Worm (Caenorhabditis elegans) whole organism, L3 larva: ENCODE measurements around the gene grl-31.
"Not testable (repeated sequence)": the region's sequence is repeated elsewhere in the genome, so short reads cannot be mapped to it uniquely, and the experiment has no call there.

Experiments
- R02D3.7 ChIP-seq: fragments of 150-350 bp; optimal IDR thresholded peaks from 2 replicates; lab custom pipeline; 2014; ENCODE audit warnings: missing biosample characterization, missing genetic modification characterization
- ZK546.5 ChIP-seq: sonication (generic microtip); optimal IDR thresholded peaks from 2 replicates; lab custom pipeline; 2017; ENCODE audit warnings: missing biosample characterization, missing genetic modification characterization
- ama-1 ChIP-seq: fragments of 150-350 bp; optimal IDR thresholded peaks from 2 replicates; lab custom pipeline; 2018
- ceh-16 ChIP-seq: sonication (generic microtip); optimal IDR thresholded peaks from 2 replicates; lab custom pipeline; 2017; ENCODE audit warnings: missing biosample characterization, missing genetic modification characterization
- ceh-82 ChIP-seq: fragments of 150-350 bp; optimal IDR thresholded peaks from 2 replicates; lab custom pipeline; 2014; ENCODE audit warnings: missing biosample characterization, missing genetic modification characterization
- ceh-9 ChIP-seq: sonication (generic microtip); optimal IDR thresholded peaks from 2 replicates; lab custom pipeline; 2018; ENCODE audit warnings: missing biosample characterization, missing genetic modification characterization
- daf-12 ChIP-seq: fragments of 150-350 bp; optimal IDR thresholded peaks from 2 replicates; lab custom pipeline; 2014; ENCODE audit warnings: missing biosample characterization, missing genetic modification reagents, missing genetic modification characterization
- egl-27 ChIP-seq: sonication (generic microtip); optimal IDR thresholded peaks from 4 replicates; lab custom pipeline; 2017; ENCODE audit warnings: missing biosample characterization, missing genetic modification reagents, missing genetic modification characterization
- elt-1 ChIP-seq: fragments of 150-350 bp; optimal IDR thresholded peaks from 2 replicates; lab custom pipeline; 2014; ENCODE audit warnings: missing biosample characterization, missing genetic modification characterization
- elt-2 ChIP-seq: sonication (generic microtip); optimal IDR thresholded peaks from 2 replicates; lab custom pipeline; 2016; ENCODE audit warnings: missing genetic modification reagents, mild to moderate bottlenecking, missing genetic modification characterization, missing compliant biosample characterization
- eor-1 ChIP-seq, 2 experiments: fragments of 150-350 bp; optimal IDR thresholded peaks; 2 replicates each; lab custom pipeline; 2014 to 2018; ENCODE audit warnings: missing biosample characterization in 2 of 2, missing genetic modification characterization in 2 of 2
- fkh-10 ChIP-seq: sonication (generic microtip); optimal IDR thresholded peaks from 2 replicates; lab custom pipeline; 2017; ENCODE audit warnings: missing biosample characterization, missing genetic modification reagents, missing genetic modification characterization
- fkh-2 ChIP-seq: fragments of 150-350 bp; optimal IDR thresholded peaks from 2 replicates; lab custom pipeline; 2014; ENCODE audit warnings: missing biosample characterization, missing genetic modification reagents, missing genetic modification characterization
- jun-1 ChIP-seq: fragments of 150-350 bp; optimal IDR thresholded peaks from 2 replicates; lab custom pipeline; 2014; ENCODE audit warnings: missing biosample characterization, missing genetic modification reagents, missing genetic modification characterization
- mdl-1 ChIP-seq: fragments of 150-350 bp; optimal IDR thresholded peaks from 2 replicates; lab custom pipeline; 2014; ENCODE audit warnings: missing biosample characterization, missing genetic modification characterization
- mml-1 ChIP-seq: fragments of 150-350 bp; sonication (generic microtip); optimal IDR thresholded peaks from 3 replicates; lab custom pipeline; 2014; ENCODE audit warnings: missing biosample characterization, missing genetic modification characterization
- nfya-1 ChIP-seq: sonication (generic microtip); optimal IDR thresholded peaks from 2 replicates; lab custom pipeline; 2017; ENCODE audit warnings: missing genetic modification characterization, mild to moderate bottlenecking, missing compliant biosample characterization, antibody characterized with exemption, moderate library complexity; ENCODE audit not compliant: insufficient read depth
- nhr-11 ChIP-seq: fragments of 150-350 bp; optimal IDR thresholded peaks from 2 replicates; lab custom pipeline; 2014; ENCODE audit warnings: missing biosample characterization, missing genetic modification characterization
- nhr-12 ChIP-seq: fragments of 150-350 bp; optimal IDR thresholded peaks from 2 replicates; lab custom pipeline; 2014; ENCODE audit warnings: missing biosample characterization, missing genetic modification characterization
- nhr-23 ChIP-seq: fragments of 150-350 bp; optimal IDR thresholded peaks from 2 replicates; lab custom pipeline; 2014; ENCODE audit warnings: missing biosample characterization, missing genetic modification reagents, missing genetic modification characterization
- nhr-237 ChIP-seq: fragments of 150-350 bp; optimal IDR thresholded peaks from 2 replicates; lab custom pipeline; 2014; ENCODE audit warnings: missing biosample characterization, missing genetic modification characterization
- nhr-28 ChIP-seq: fragments of 150-350 bp; optimal IDR thresholded peaks from 2 replicates; lab custom pipeline; 2014; ENCODE audit warnings: missing biosample characterization, missing genetic modification characterization
- nhr-43 ChIP-seq: sonication (generic microtip); optimal IDR thresholded peaks from 2 replicates; lab custom pipeline; 2016; ENCODE audit warnings: mild to moderate bottlenecking, missing genetic modification characterization, missing compliant biosample characterization; ENCODE audit not compliant: poor library complexity, severe bottlenecking
- nhr-67 ChIP-seq: fragments of 150-350 bp; optimal IDR thresholded peaks from 2 replicates; lab custom pipeline; 2014; ENCODE audit warnings: missing biosample characterization, missing genetic modification characterization
- pqm-1 ChIP-seq: fragments of 150-350 bp; optimal IDR thresholded peaks from 2 replicates; lab custom pipeline; 2017; ENCODE audit warnings: missing biosample characterization, missing genetic modification characterization, inconsistent platforms
- sea-2 ChIP-seq: fragments of 150-350 bp; sonication (generic microtip); optimal IDR thresholded peaks from 4 replicates; lab custom pipeline; 2014; ENCODE audit warnings: missing biosample characterization, missing genetic modification reagents, missing genetic modification characterization
- skn-1 ChIP-seq: fragments of 150-350 bp; optimal IDR thresholded peaks from 2 replicates; lab custom pipeline; 2014; ENCODE audit warnings: missing biosample characterization, missing genetic modification characterization
- tbx-2 ChIP-seq: sonication (generic microtip); optimal IDR thresholded peaks from 2 replicates; lab custom pipeline; 2016; ENCODE audit warnings: mild to moderate bottlenecking, missing genetic modification characterization, missing compliant biosample characterization
- unc-39 ChIP-seq: sonication (generic microtip); optimal IDR thresholded peaks from 4 replicates; lab custom pipeline; 2017; ENCODE audit warnings: missing biosample characterization, missing genetic modification characterization
- zag-1 ChIP-seq: fragments of 150-350 bp; optimal IDR thresholded peaks from 2 replicates; lab custom pipeline; 2014; ENCODE audit warnings: missing biosample characterization, missing genetic modification characterization
- ztf-11 ChIP-seq: fragments of 150-350 bp; optimal IDR thresholded peaks from 2 replicates; lab custom pipeline; 2014; ENCODE audit warnings: missing biosample characterization, missing genetic modification characterization

grl-31 gene

ce11 chrV:3575759-3576158 lies 18.2 kb upstream of the grl-31 start, which contains the start of gene grl-27:
Gene grl-27 (minus strand): TSS chrV:3575859.
- TF ChIP-seq egl-27 (no peak), unc-39 (tag; lab: Kevin White, UChicago) (no peak), nhr-11 (tag; lab: Kevin White, UChicago) (no peak), elt-2 (tag; lab: Kevin White, UChicago) (no peak)

ce11 chrV:3572408-3572807 lies 14.8 kb upstream of the grl-31 start, which contains the start of gene F40C5.1:
Gene F40C5.1 (plus strand): TSS chrV:3572708.
- TF ChIP-seq ama-1; nhr-11 (tag; lab: Kevin White, UChicago); mdl-1 (tag; lab: Kevin White, UChicago): not testable (repeated sequence)

ce11 chrV:3570695-3571094 lies 13.1 kb upstream of the grl-31 start, which contains the start of gene F40C5.2:
Gene F40C5.2 (plus strand): TSS chrV:3570995.
- not testable (repeated sequence) for TF ChIP-seq nhr-28; tbx-2 (tag; lab: Kevin White, UChicago); nhr-12 (tag; lab: Kevin White, UChicago)

- not testable (repeated sequence) for TF ChIP-seq sea-2 (GFP tag; lab: Kevin White, UChicago); fkh-2 (tag; lab: Kevin White, UChicago); nhr-43 (tag; lab: Kevin White, UChicago)
These were observed 6.8 kb upstream of the grl-31 start, which contains the start of gene T24A6.17 for ce11 chrV:3564335-3564734. Gene T24A6.17 (minus strand): TSS chrV:3564435.

- TF ChIP-seq fkh-2 (tag; lab: Kevin White, UChicago); ceh-9 (tag; lab: Kevin White, UChicago); egl-27: not testable (repeated sequence)
These were observed 5.2 kb upstream of the grl-31 start, which contains the start of gene T24A6.16 for ce11 chrV:3562824-3563223. Gene T24A6.16 (minus strand): TSS chrV:3562924.

ce11 chrV:3558744-3559143 lies 1.2 kb upstream of the grl-31 start, which contains the start of gene T24A6.1:
Gene T24A6.1 (plus strand): TSS chrV:3559044.
- TF ChIP-seq ztf-11, pqm-1, ceh-82 (tag; lab: Kevin White, UChicago): not testable (repeated sequence)

ce11 chrV:3555986-3556385 lies 1.6 kb downstream of the grl-31 start, which contains the start of gene grl-30:
Gene grl-30 (plus strand): TSS chrV:3556286.
- TF ChIP-seq nhr-11 (tag; lab: Kevin White, UChicago) (no peak), fkh-10 (GFP tag; lab: Kevin White, UChicago) (no peak), elt-2 (tag; lab: Kevin White, UChicago) (no peak), ceh-16 (tag; lab: Kevin White, UChicago) (no peak), skn-1 (tag; lab: Kevin White, UChicago) (no peak), ztf-11 (tag; lab: Kevin White, UChicago) (no peak), eor-1 (tag; optimal IDR thresholded peaks at IDR 0.05; lab: Kevin White, UChicago) (no peak), nhr-67 (tag; lab: Kevin White, UChicago) (no peak)

ce11 chrV:3554869-3555268 lies 2.7 kb downstream of the grl-31 start, which contains the start of gene grl-29:
Gene grl-29 (minus strand): TSS chrV:3555236.
- TF ChIP-seq elt-1 (tag; lab: Kevin White, UChicago): no peak
- no peak for TF ChIP-seq elt-2 (tag; lab: Kevin White, UChicago)
- TF ChIP-seq jun-1 (tag; lab: Kevin White, UChicago): no peak
- TF ChIP-seq daf-12 (tag; lab: Kevin White, UChicago): no peak
- no peak for TF ChIP-seq nhr-237 (tag; lab: Kevin White, UChicago)
- no peak for TF ChIP-seq zag-1 (tag; lab: Kevin White, UChicago)
- no peak for TF ChIP-seq ZK546.5 (tag; lab: Kevin White, UChicago)
- no peak for TF ChIP-seq R02D3.7 (tag; lab: Kevin White, UChicago)
- no peak for TF ChIP-seq fkh-2 (tag; lab: Kevin White, UChicago)
- TF ChIP-seq mml-1 (tag; lab: Kevin White, UChicago): no peak
- no peak for TF ChIP-seq ceh-9 (tag; lab: Kevin White, UChicago)
- TF ChIP-seq nfya-1: no peak
- no peak for TF ChIP-seq nhr-23
- TF ChIP-seq sea-2 (GFP tag; lab: Kevin White, UChicago): no peak
- TF ChIP-seq, all 47 proteins: peak for 0
